Fruit fly (Drosophila melanogaster): ENCODE data around the gene mthl15.

Gene mthl15

DNA sequence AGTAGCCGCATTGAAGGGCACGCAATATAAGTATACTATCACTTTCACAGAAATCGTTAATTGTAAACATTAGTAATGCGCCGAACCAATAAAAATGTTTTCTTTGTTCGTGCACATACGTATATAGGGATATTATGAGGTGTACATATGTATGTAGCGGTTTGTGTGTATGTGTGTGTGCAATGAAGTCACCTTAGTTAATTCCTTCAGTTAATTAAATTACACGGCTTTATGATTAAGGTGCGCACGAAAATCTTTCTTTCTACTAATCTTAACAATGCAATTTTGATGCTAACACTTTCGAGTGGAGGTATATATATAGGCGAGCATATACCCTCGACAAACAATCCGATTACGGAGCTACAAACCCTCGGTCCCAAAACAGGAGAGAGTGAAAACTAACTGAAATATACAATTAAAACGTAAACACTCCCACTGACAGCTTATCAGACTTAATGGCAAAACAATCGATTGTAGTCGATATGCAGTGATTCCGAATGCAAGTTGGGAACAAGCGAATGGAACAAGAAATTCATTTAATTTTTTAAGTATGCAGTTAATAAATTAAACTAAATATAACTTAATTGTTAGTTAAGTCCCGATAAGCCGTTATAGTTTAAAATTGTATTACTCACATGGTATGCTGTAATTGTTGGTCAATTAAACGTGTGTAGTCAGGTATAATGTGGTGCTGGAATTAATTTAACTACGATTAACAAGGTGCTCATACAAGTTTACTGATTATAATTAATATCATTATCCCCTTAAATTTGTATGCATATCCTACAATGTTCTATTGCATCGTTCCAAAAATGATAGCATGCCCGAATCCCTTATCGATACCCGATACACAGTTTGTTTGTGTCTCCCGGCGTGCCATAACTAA lies 17.4 kb downstream of the mthl15 start, which contains the start of the genes Npc1a and Prosalpha6 (continued):
- TF ChIP-seq CG3919 (GFP tag; optimal IDR thresholded peaks at IDR 0.05) (no peak), spab (GFP tag; optimal IDR thresholded peaks at IDR 0.05) (no peak), achi (GFP tag; optimal IDR thresholded peaks at IDR 0.05) (peak; percentile 76), Hr39 (GFP tag; optimal IDR thresholded peaks at IDR 0.05) (no peak), CG16779 (tag; optimal IDR thresholded peaks at IDR 0.05) (no peak), Met (GFP tag; optimal IDR thresholded peaks at IDR 0.05) (no peak), CG7368 (GFP tag; optimal IDR thresholded peaks at IDR 0.05) (no peak), svp (GFP tag) (no peak), CG8119 (GFP tag; IDR thresholded peaks at IDR 0.05) (no peak), Ets96B (tag; optimal IDR thresholded peaks at IDR 0.05) (no peak), Hr4 (GFP tag; optimal IDR thresholded peaks at IDR 0.05) (no peak), CG6808 (GFP tag; optimal IDR thresholded peaks at IDR 0.05) (no peak), Eip78C (GFP tag) (peak; percentile 76), dac (GFP tag; optimal IDR thresholded peaks at IDR 0.05) (no peak), fkh (GFP tag; optimal IDR thresholded peaks at IDR 0.05) (peak; percentile 15), CG32006 (GFP tag; optimal IDR thresholded peaks at IDR 0.05) (no peak), net (GFP tag; optimal IDR thresholded peaks at IDR 0.05) (no peak), CG11902 (GFP tag; optimal IDR thresholded peaks at IDR 0.05) (no peak), CG34406 (GFP tag; optimal IDR thresholded peaks at IDR 0.05) (no peak), CG11762 (GFP tag; optimal IDR thresholded peaks at IDR 0.05; ENCODE audit: insufficient read depth) (no peak), Sox14 (GFP tag; optimal IDR thresholded peaks at IDR 0.05) (peak; percentile 75), Lpt (GFP tag; optimal IDR thresholded peaks at IDR 0.05) (no peak), CG11294 (GFP tag; IDR thresholded peaks at IDR 0.05) (no peak), vri (GFP tag; optimal IDR thresholded peaks at IDR 0.05) (peak; percentile 51), CG31627 (GFP tag; optimal IDR thresholded peaks at IDR 0.05) (peak; percentile 19), salr (GFP tag; optimal IDR thresholded peaks at IDR 0.05) (no peak), acj6 (GFP tag; optimal IDR thresholded peaks at IDR 0.05) (no peak), Ets21C (GFP tag; optimal IDR thresholded peaks at IDR 0.05) (no peak), CG8319 (GFP tag; optimal IDR thresholded peaks at IDR 0.05) (no peak), CG8632 (GFP tag; optimal IDR thresholded peaks at IDR 0.05) (no peak)

DNA sequence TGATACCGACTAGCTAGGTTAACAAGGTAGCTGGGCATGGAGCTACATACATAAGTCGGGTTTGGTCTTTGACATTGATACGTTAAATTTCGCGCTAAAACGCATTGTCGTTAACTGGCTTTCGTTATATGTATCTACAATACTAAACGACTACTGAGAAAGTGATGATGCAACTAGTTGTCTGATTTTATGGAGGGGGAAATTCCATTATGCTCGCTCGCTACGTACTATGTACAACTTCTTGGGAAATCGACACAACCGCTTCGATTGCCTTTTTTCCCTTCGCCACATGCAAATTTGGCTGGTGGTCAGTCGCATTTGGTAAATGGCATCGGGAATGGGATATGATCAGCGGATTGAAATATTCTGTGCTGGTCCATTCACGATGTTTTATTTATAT lies 18.1 kb downstream of the mthl15 start:
- TF ChIP-seq fkh (GFP tag; optimal IDR thresholded peaks at IDR 0.05) (peak; percentile 6), acj6 (GFP tag; optimal IDR thresholded peaks at IDR 0.05) (no peak)

dm6 chr2L:10210631-10211557 lies 27.2 kb downstream of the mthl15 start, which contains the start of the genes CG5727 and ath:
TSS of gene CG5727 (minus strand) at chr2L:10210681.
TSS of gene ath (plus strand) at chr2L:10211143.
- TF ChIP-seq CG10669 (GFP tag; optimal IDR thresholded peaks at IDR 0.05), result no peak
- no peak for TF ChIP-seq Sox14 (GFP tag; optimal IDR thresholded peaks at IDR 0.05)
- TF ChIP-seq Sox102F (GFP tag; optimal IDR thresholded peaks at IDR 0.05), result no peak
- peak; percentile 73 for TF ChIP-seq fkh (GFP tag; optimal IDR thresholded peaks at IDR 0.05)
- peak; percentile 0 for TF ChIP-seq CG11762 (GFP tag; optimal IDR thresholded peaks at IDR 0.05; ENCODE audit: insufficient read depth)
- TF ChIP-seq CG3919 (GFP tag; optimal IDR thresholded peaks at IDR 0.05), result no peak
- peak; percentile 71 for TF ChIP-seq Eip78C (GFP tag)
- peak; percentile 44 for TF ChIP-seq CG3032 (tag; optimal IDR thresholded peaks at IDR 0.05)
- peak; percentile 18 for TF ChIP-seq esn (GFP tag; optimal IDR thresholded peaks at IDR 0.05)

Measured in whole organism, prepupa.